Worm (Caenorhabditis elegans) whole organism, mixed stage, embryonic: ENCODE data around the gene C04A11.2.

ENCODE experiments used
- blmp-1 ChIP-seq: fragments of 150-350 bp; optimal IDR thresholded peaks from 2 replicates; lab custom pipeline; 2014; ENCODE audit warnings: missing biosample characterization, missing genetic modification characterization
- elt-3 ChIP-seq: fragments of 150-350 bp; optimal IDR thresholded peaks from 2 replicates; lab custom pipeline; 2014; ENCODE audit warnings: missing biosample characterization, missing genetic modification characterization
- ham-2 ChIP-seq: fragments of 200-800 bp; sonication (Bioruptor generic); optimal IDR thresholded peaks from 2 replicates; lab custom pipeline; 2018; ENCODE audit warnings: mild to moderate bottlenecking, missing genetic modification characterization, missing compliant biosample characterization
- lin-13 ChIP-seq: fragments of 150-350 bp; optimal IDR thresholded peaks from 2 replicates; lab custom pipeline; 2014; ENCODE audit warnings: missing biosample characterization, missing genetic modification characterization
- mep-1 ChIP-seq: fragments of 150-350 bp; optimal IDR thresholded peaks from 2 replicates; lab custom pipeline; 2017; ENCODE audit warnings: missing biosample characterization, missing genetic modification reagents, missing genetic modification characterization, inconsistent platforms
- mls-2 ChIP-seq: sonication (generic microtip); optimal IDR thresholded peaks from 2 replicates; lab custom pipeline; 2016; ENCODE audit warnings: mild to moderate bottlenecking, missing genetic modification characterization, moderate library complexity, missing compliant biosample characterization
- nhr-12 ChIP-seq: fragments of 150-350 bp; optimal IDR thresholded peaks from 2 replicates; lab custom pipeline; 2014; ENCODE audit warnings: missing biosample characterization, missing genetic modification characterization
- nhr-237 ChIP-seq: fragments of 150-350 bp; optimal IDR thresholded peaks from 2 replicates; lab custom pipeline; 2014; ENCODE audit warnings: missing biosample characterization, missing genetic modification characterization
- nhr-28 ChIP-seq: fragments of 150-350 bp; optimal IDR thresholded peaks from 2 replicates; lab custom pipeline; 2014; ENCODE audit warnings: missing biosample characterization, missing genetic modification characterization
- nhr-76 ChIP-seq: sonication (generic microtip); optimal IDR thresholded peaks from 2 replicates; lab custom pipeline; 2017; ENCODE audit warnings: missing biosample characterization, missing genetic modification characterization
- pha-4 ChIP-seq: fragments of 150-350 bp; optimal IDR thresholded peaks from 2 replicates; lab custom pipeline; 2018; ENCODE audit warnings: missing biosample characterization, missing genetic modification reagents, missing genetic modification characterization
- unc-62 ChIP-seq: fragments of 150-350 bp; optimal IDR thresholded peaks from 2 replicates; lab custom pipeline; 2014; ENCODE audit warnings: missing biosample characterization, missing genetic modification reagents, missing genetic modification characterization
- ztf-11 ChIP-seq: fragments of 150-350 bp; optimal IDR thresholded peaks from 2 replicates; lab custom pipeline; 2014; ENCODE audit warnings: missing biosample characterization, missing genetic modification characterization

DNA sequence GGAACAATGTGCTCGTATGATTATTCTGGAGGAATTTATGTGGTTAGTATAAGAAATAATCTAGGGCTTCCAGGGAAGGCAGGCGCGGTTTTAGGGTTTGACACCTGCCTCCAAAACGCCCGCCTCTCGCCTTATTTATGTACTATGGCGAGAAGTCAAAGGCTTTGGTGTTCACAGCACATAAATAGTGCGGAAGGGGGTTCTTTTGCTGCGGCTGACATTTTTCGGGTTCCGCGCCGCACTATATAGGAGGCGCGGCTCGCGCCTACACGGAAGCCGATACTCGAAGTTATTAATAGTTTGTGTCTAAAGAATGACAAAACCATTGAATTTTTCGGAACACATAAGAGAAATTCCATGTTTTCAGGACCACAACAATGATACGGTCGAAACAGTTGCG lies 21.7 kb upstream of the C04A11.2 start:
- TF ChIP-seq nhr-28 (tag; lab: Kevin White, UChicago) (no peak), mep-1 (tag; lab: Kevin White, UChicago) (no peak), blmp-1 (no peak), pha-4 (no peak), ztf-11 (tag; lab: Kevin White, UChicago) (no peak), nhr-12 (tag; lab: Kevin White, UChicago) (no peak), nhr-237 (tag; lab: Kevin White, UChicago) (no peak), elt-3 (tag; lab: Kevin White, UChicago) (no peak), ham-2 (GFP tag; lab: Kevin White, UChicago) (no peak), lin-13 (no peak), unc-62 (no peak), nhr-76 (tag; lab: Kevin White, UChicago) (no peak), mls-2 (tag; lab: Kevin White, UChicago) (no peak)
